Worm (Caenorhabditis elegans): ENCODE results near the gene flh-2.

flh-2 gene

ce11 chrIII:5004621-5005020 lies 52.7 kb downstream of the flh-2 start, which contains the start of gene R144.6:
R144.6 (minus strand) TSS chrIII:5004721.
- no peak for TF ChIP-seq ceh-45 (GFP tag; IDR thresholded peaks at IDR 0.05)
- no peak for TF ChIP-seq eyg-1 (tag; optimal IDR thresholded peaks at IDR 0.05)
- TF ChIP-seq ceh-9 (tag; optimal IDR thresholded peaks at IDR 0.05), result no peak
- no peak for TF ChIP-seq madf-2 (tag; optimal IDR thresholded peaks at IDR 0.05)
- no peak for TF ChIP-seq zip-5 (tag; optimal IDR thresholded peaks at IDR 0.05)
- TF ChIP-seq ceh-19 (GFP tag; optimal IDR thresholded peaks at IDR 0.05), result no peak
- TF ChIP-seq hlh-13 (GFP tag; optimal IDR thresholded peaks at IDR 0.05), result no peak
